Fruit fly (Drosophila melanogaster): ENCODE data around the gene CG5177.

Gene CG5177

DNA sequence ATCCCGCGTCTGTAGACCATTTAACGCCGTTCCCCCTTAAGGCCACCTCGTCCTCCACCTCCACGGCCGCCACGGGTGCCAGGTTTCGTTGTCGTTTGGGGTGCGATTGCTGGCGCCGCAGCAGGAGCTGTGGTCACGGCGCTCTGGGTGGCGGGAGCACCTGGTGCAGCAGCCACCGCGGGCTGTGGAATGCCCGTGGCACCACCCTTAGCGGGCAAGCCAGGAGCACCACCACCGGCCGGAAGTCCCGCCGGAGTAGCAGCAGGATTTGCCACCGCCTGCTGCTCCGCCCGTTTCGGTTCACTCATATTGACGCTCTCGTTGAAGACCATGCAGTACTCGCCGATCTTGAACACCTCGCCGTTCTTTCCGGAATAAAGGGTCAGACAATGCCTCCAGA lies 4.0 kb downstream of the CG5177 start (continued):
- no peak for TF ChIP-seq grau (tag; optimal IDR thresholded peaks at IDR 0.05)
- TF ChIP-seq mld (GFP tag; IDR thresholded peaks at IDR 0.05; ENCODE audit: partially characterized antibody) = no peak
- TF ChIP-seq maf-S (GFP tag; optimal IDR thresholded peaks at IDR 0.05) = no peak
- no peak for TF ChIP-seq usp (GFP tag; optimal IDR thresholded peaks at IDR 0.05)
- no peak for TF ChIP-seq CG11085 (GFP tag; IDR thresholded peaks at IDR 0.05)
- no peak for TF ChIP-seq CG15601 (tag; optimal IDR thresholded peaks at IDR 0.05)
- TF ChIP-seq CG14050 (GFP tag; IDR thresholded peaks at IDR 0.05) = no peak
- no peak for TF ChIP-seq p53 (GFP tag; optimal IDR thresholded peaks at IDR 0.05)
- peak; percentile 12; the same call in 1 of the 2 replicates for TF ChIP-seq cas (GFP tag; IDR thresholded peaks at IDR 0.05)
- 0 out of 2 replicates have a peak, but pooled peaks have one; percentile 29 for TF ChIP-seq ara (GFP tag; IDR thresholded peaks at IDR 0.05)
- 0 out of 3 replicates have a peak, but pooled peaks have one; percentile 11 for TF ChIP-seq zfh1 (GFP tag; IDR thresholded peaks at IDR 0.05)
- no peak for TF ChIP-seq gro (GFP tag; optimal IDR thresholded peaks at IDR 0.05)
- no peak for TF ChIP-seq Abd-B (GFP tag; optimal IDR thresholded peaks at IDR 0.05)
- no peak for TF ChIP-seq CG1792 (GFP tag; optimal IDR thresholded peaks at IDR 0.05)
- TF ChIP-seq stwl (tag; optimal IDR thresholded peaks at IDR 0.05) = no peak
- TF ChIP-seq zf30C (GFP tag; optimal IDR thresholded peaks at IDR 0.05) = no peak
- no peak for TF ChIP-seq Gug (GFP tag; IDR thresholded peaks at IDR 0.05)
- TF ChIP-seq CG7963 (GFP tag; IDR thresholded peaks at IDR 0.05; ENCODE audit: partially characterized antibody) = no peak
- no peak for TF ChIP-seq insv (GFP tag; optimal IDR thresholded peaks at IDR 0.05)

DNA sequence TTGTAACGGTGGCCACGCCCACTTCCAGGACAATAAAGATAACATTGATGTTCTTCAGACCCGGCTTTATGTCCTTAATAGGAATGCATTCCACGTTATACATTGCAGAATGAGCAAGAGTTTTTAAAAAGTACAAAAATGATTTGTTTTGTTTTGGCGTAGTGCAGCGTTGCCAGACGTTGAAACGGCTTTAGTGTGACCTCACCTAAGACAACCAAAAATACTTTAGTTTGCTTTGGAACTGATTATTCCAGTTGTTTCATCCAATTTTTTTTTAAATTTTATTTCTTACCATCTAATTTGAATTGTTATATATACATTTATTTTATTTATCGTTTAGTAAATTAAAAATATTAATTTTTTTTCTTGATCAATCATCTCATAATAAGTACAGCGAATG lies 4.6 kb downstream of the CG5177 start, which contains the start of gene CG5181:
Gene CG5181 (minus strand): TSS at position 208 of the 400 bp plus-strand sequence.
- TF ChIP-seq CG16815 (GFP tag; optimal IDR thresholded peaks at IDR 0.05) (no peak), CG6791 (GFP tag; IDR thresholded peaks at IDR 0.05; ENCODE audit: partially characterized antibody) (no peak), Sry-β (GFP tag; optimal IDR thresholded peaks at IDR 0.05) (no peak), Usf (GFP tag; optimal IDR thresholded peaks at IDR 0.05) (no peak), Neu2 (GFP tag; optimal IDR thresholded peaks at IDR 0.05; ENCODE audit: borderline replicate concordance) (no peak), CG9609 (GFP tag; optimal IDR thresholded peaks at IDR 0.05) (no peak), CG2129 (GFP tag; IDR thresholded peaks at IDR 0.05; ENCODE audit: partially characterized antibody) (no peak), bbx (GFP tag; IDR thresholded peaks at IDR 0.05; ENCODE audit: partially characterized antibody) (no peak), gt (GFP tag; IDR thresholded peaks at IDR 0.05) (no peak), CG12659 (GFP tag; optimal IDR thresholded peaks at IDR 0.05) (no peak), CG33557 (GFP tag; optimal IDR thresholded peaks at IDR 0.05) (no peak), Hey (tag; optimal IDR thresholded peaks at IDR 0.05) (no peak), HmgZ (tag; optimal IDR thresholded peaks at IDR 0.05) (no peak), Dp (GFP tag; optimal IDR thresholded peaks at IDR 0.05) (peak; percentile 18), Med (GFP tag) (no peak), Rx (GFP tag; IDR thresholded peaks at IDR 0.05) (no peak), nerfin-1 (tag; optimal IDR thresholded peaks at IDR 0.05) (no peak), CG11723 (GFP tag; optimal IDR thresholded peaks at IDR 0.05) (no peak), CG16779 (GFP tag; IDR thresholded peaks at IDR 0.05) (no peak), CG18619 (GFP tag; optimal IDR thresholded peaks at IDR 0.05) (no peak), CG13624 (GFP tag; optimal IDR thresholded peaks at IDR 0.05) (no peak), CG7372 (GFP tag; IDR thresholded peaks at IDR 0.05) (no peak), CG12155 (GFP tag; optimal IDR thresholded peaks at IDR 0.05) (no peak), CG1647 (GFP tag; optimal IDR thresholded peaks at IDR 0.05) (no peak), pfk (GFP tag; optimal IDR thresholded peaks at IDR 0.05) (peak; percentile 50), mld (GFP tag; IDR thresholded peaks at IDR 0.05; ENCODE audit: partially characterized antibody) (no peak), CG11504 (tag; optimal IDR thresholded peaks at IDR 0.05) (peak; percentile 32), Trl (optimal IDR thresholded peaks at IDR 0.05) (no peak), Trl (GFP tag; optimal IDR thresholded peaks at IDR 0.05) (no peak), Dfd (GFP tag; optimal IDR thresholded peaks at IDR 0.05) (no peak), CG2875 (GFP tag; optimal IDR thresholded peaks at IDR 0.05) (no peak), dm (GFP tag; optimal IDR thresholded peaks at IDR 0.05) (no peak), CG32767 (GFP tag; IDR thresholded peaks at IDR 0.05) (no peak)

Data from whole organism, embryonic.